Worm (Caenorhabditis elegans): ENCODE measurements around the gene egl-47.

egl-47 gene

ce11 chrV:9944093-9944492 lies 44.7 kb downstream of the egl-47 start, which contains the start of gene sre-28:
TSS of gene sre-28 (plus strand) at chrV:9944393.
- TF ChIP-seq elt-3 (tag; optimal IDR thresholded peaks at IDR 0.05), result no peak
- TF ChIP-seq lin-39 (tag; optimal IDR thresholded peaks at IDR 0.05), result no peak
- no peak for TF ChIP-seq R02D3.7 (tag; optimal IDR thresholded peaks at IDR 0.05)
- no peak for TF ChIP-seq fos-1 (tag; optimal IDR thresholded peaks at IDR 0.05)
- TF ChIP-seq nhr-6 (tag; optimal IDR thresholded peaks at IDR 0.05), result no peak

- no peak for TF ChIP-seq gmeb-1 (tag; optimal IDR thresholded peaks at IDR 0.05)
- TF ChIP-seq unc-39 (tag; optimal IDR thresholded peaks at IDR 0.05), result no peak
- TF ChIP-seq F13H6.1 (tag; optimal IDR thresholded peaks at IDR 0.05), result no peak
- no peak for TF ChIP-seq nhr-77 (tag; optimal IDR thresholded peaks at IDR 0.05)
- TF ChIP-seq C34F6.9 (tag; optimal IDR thresholded peaks at IDR 0.05), result no peak
- no peak for TF ChIP-seq lsy-2 (tag; optimal IDR thresholded peaks at IDR 0.05)
- TF ChIP-seq R02D3.7 (tag; optimal IDR thresholded peaks at IDR 0.05), result no peak
- TF ChIP-seq nhr-6 (tag; optimal IDR thresholded peaks at IDR 0.05), result no peak
- no peak for TF ChIP-seq ztf-11 (tag; optimal IDR thresholded peaks at IDR 0.05)
- TF ChIP-seq lin-13 (GFP tag; optimal IDR thresholded peaks at IDR 0.05), result no peak
Measured at ce11 chrV:9948840-9949239, 49.5 kb downstream of the egl-47 start, which contains the start of gene nlp-58. TSS of gene nlp-58 (minus strand) at chrV:9948940.

- TF ChIP-seq ceh-82 (tag; optimal IDR thresholded peaks at IDR 0.05) (no peak), fos-1 (tag; optimal IDR thresholded peaks at IDR 0.05) (peak; percentile 56)
Measured at ce11 chrV:9950861-9951260, 51.5 kb downstream of the egl-47 start, which contains the start of gene ttr-46. TSS of gene ttr-46 (plus strand) at chrV:9951233.

ce11 chrV:9952396-9952795 lies 53.0 kb downstream of the egl-47 start, which contains the start of gene mam-5:
TSS of gene mam-5 (plus strand) at chrV:9952699.
- TF ChIP-seq unc-55 (GFP tag; optimal IDR thresholded peaks at IDR 0.05) (no peak), ztf-4 (tag; optimal IDR thresholded peaks at IDR 0.05) (no peak), nhr-12 (tag; optimal IDR thresholded peaks at IDR 0.05) (no peak), mab-5 (tag; optimal IDR thresholded peaks at IDR 0.05) (no peak), lin-39 (tag; optimal IDR thresholded peaks at IDR 0.05) (no peak), ztf-11 (tag; optimal IDR thresholded peaks at IDR 0.05) (no peak), ceh-16 (tag; optimal IDR thresholded peaks at IDR 0.05) (no peak), fos-1 (tag; optimal IDR thresholded peaks at IDR 0.05) (no peak)

Data from whole organism, L2 larva.